Worm (Caenorhabditis elegans) whole organism, midembryonic: ENCODE results near the gene tag-293.

Experiments used
- T22C8.4 ChIP-seq: fragments of 200-800 bp; sonication (Bioruptor generic); IDR thresholded peaks from 2 replicates; pipeline ENCODE4 v1.3.6; 2022; ENCODE audit warnings: missing genetic modification characterization, missing compliant biosample characterization
- flt-1 ChIP-seq: fragments of 200-800 bp; sonication (Bioruptor generic); IDR thresholded peaks from 2 replicates; pipeline ENCODE4 v1.3.6; 2022; ENCODE audit warnings: missing genetic modification characterization, missing compliant biosample characterization
- klf-2 ChIP-seq: fragments of 200-800 bp; sonication (Bioruptor generic); conservative IDR thresholded peaks from 2 replicates; pipeline ENCODE4 v1.3.6; 2022; ENCODE audit warnings: missing genetic modification reagents, missing genetic modification characterization, missing compliant biosample characterization
- med-1 ChIP-seq: sonication (generic microtip); optimal IDR thresholded peaks from 2 replicates; lab custom pipeline; 2017; ENCODE audit warnings: missing genetic modification characterization, mild to moderate bottlenecking, missing compliant biosample characterization, antibody characterized with exemption, missing genetic modification reagents; ENCODE audit not compliant: insufficient read depth
- ref-1 ChIP-seq: fragments of 200-800 bp; sonication (Bioruptor generic); conservative IDR thresholded peaks from 2 replicates; pipeline ENCODE4 v1.3.6; 2022; ENCODE audit warnings: missing genetic modification reagents, missing genetic modification characterization, missing compliant biosample characterization
- tab-1 ChIP-seq: fragments of 200-800 bp; sonication (Bioruptor generic); IDR thresholded peaks from 2 replicates; pipeline ENCODE4 v1.3.6; 2022; ENCODE audit warnings: missing genetic modification characterization, missing compliant biosample characterization
- ztf-23 ChIP-seq: fragments of 200-800 bp; sonication (Bioruptor generic); IDR thresholded peaks from 2 replicates; pipeline ENCODE4 v1.3.6; 2022; ENCODE audit warnings: missing genetic modification reagents, missing genetic modification characterization, missing compliant biosample characterization

DNA sequence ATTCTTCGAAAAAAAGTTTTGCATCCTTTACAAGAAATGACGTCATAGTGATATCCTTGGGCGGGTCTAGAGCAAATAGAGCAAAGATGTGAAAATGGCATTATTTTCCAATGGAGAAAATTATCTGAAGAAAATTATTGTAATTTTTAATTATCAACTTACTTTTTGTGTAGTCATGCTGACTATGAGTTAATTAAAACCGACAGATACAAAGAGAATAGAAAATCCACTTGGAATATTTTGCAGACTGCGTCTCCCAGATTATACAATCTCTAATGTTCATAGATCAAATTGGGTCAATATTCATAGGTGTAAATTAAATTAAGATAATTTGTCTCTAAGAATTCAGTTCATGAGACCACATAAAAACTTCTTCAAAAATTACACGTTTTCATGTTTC, 5.8 kb downstream of the tag-293 start, which contains the start of gene nhr-149:
- TF ChIP-seq ref-1 (GFP tag; lab: Robert Waterston, UW) (no peak), ztf-23 (GFP tag; lab: Robert Waterston, UW) (no peak), flt-1 (no peak), med-1 (GFP tag; lab: Kevin White, UChicago) (no peak), tab-1 (no peak), klf-2 (GFP tag; lab: Robert Waterston, UW) (no peak), T22C8.4 (no peak)
